Fruit fly (Drosophila melanogaster): ENCODE data around the gene CG10041.

DNA sequence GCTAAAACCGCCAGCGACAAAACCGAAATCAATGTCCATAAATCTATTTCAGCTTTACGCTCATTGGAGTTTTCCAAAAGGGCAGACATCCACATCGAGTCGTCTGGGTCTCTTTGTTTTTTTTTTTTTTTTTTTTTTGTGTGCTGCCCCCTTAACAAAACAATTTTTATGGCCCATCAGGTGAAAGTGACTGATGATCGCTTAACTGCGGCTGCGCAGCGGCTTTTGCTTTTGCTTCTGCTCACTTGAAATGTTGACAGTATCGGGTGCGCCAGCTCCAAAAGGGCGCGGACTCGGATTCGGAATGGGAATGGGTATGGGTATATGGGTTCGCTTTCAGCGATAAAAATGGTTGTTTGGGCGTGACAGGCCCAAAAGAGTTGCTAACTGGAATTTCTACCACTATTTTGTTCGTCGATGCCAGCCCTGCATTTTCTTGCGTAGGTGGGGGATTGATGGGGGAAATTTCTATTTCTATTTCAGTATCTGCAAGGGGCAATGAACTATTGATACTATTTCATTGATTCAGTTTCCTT is 10.1 kb upstream of the CG10041 start:
- no peak for TF ChIP-seq CTCF (optimal IDR thresholded peaks at IDR 0.05)
- no peak for TF ChIP-seq CG8478 (optimal IDR thresholded peaks at IDR 0.05)
